Worm (Caenorhabditis elegans) whole organism, young adult: ENCODE data around the gene acer-1.
A peak's percentile ranks its signal among the peaks of the same experiment; 100 is the strongest.

Experiments used
- C06A6.2 ChIP-seq: fragments of 200-800 bp; sonication (Bioruptor generic); conservative IDR thresholded peaks from 2 replicates; pipeline ENCODE4 v1.3.6; 2022; ENCODE audit warnings: missing genetic modification characterization, missing compliant biosample characterization
- D2030.7 ChIP-seq: fragments of 200-800 bp; sonication (Bioruptor generic); IDR thresholded peaks from 2 replicates; pipeline ENCODE4 v1.3.6; 2022; ENCODE audit warnings: missing genetic modification reagents, missing genetic modification characterization, missing compliant biosample characterization
- K11D2.4 ChIP-seq: fragments of 200-800 bp; sonication (Bioruptor generic); IDR thresholded peaks from 2 replicates; pipeline ENCODE4 v1.3.6; 2022; ENCODE audit warnings: missing genetic modification reagents, missing genetic modification characterization, missing compliant biosample characterization
- K12H6.12 ChIP-seq: fragments of 200-800 bp; sonication (Bioruptor generic); optimal IDR thresholded peaks from 2 replicates; lab custom pipeline; 2018; ENCODE audit warnings: mild to moderate bottlenecking, missing genetic modification characterization, missing compliant biosample characterization
- Y53F4B.3 ChIP-seq: fragments of 200-800 bp; sonication (Bioruptor generic); IDR thresholded peaks from 2 replicates; pipeline ENCODE4 v1.3.6; 2022; ENCODE audit warnings: missing genetic modification reagents, missing genetic modification characterization, missing compliant biosample characterization
- Y79H2A.3 ChIP-seq: fragments of 200-800 bp; sonication (Bioruptor generic); conservative IDR thresholded peaks from 2 replicates; pipeline ENCODE4 v1.3.6; 2022; ENCODE audit warnings: missing genetic modification reagents, missing genetic modification characterization, missing compliant biosample characterization
- Y95B8A.8 ChIP-seq: fragments of 200-800 bp; sonication (Bioruptor generic); IDR thresholded peaks from 2 replicates; pipeline ENCODE4 v1.3.6; 2022; ENCODE audit warnings: missing genetic modification reagents, missing genetic modification characterization, missing compliant biosample characterization
- aptf-2 ChIP-seq: fragments of 200-800 bp; sonication (Bioruptor generic); conservative IDR thresholded peaks from 2 replicates; pipeline ENCODE4 v1.3.6; 2022; ENCODE audit warnings: missing genetic modification reagents, missing genetic modification characterization, missing compliant biosample characterization
- athp-1 ChIP-seq: sonication (generic microtip); optimal IDR thresholded peaks from 2 replicates; lab custom pipeline; 2017; ENCODE audit warnings: mild to moderate bottlenecking, missing genetic modification characterization, missing compliant biosample characterization
- bed-1 ChIP-seq: fragments of 200-800 bp; sonication (Bioruptor generic); IDR thresholded peaks from 2 replicates; pipeline ENCODE4 v1.3.6; 2022; ENCODE audit warnings: missing genetic modification reagents, missing genetic modification characterization, missing compliant biosample characterization
- ccch-3 ChIP-seq: fragments of 200-800 bp; sonication (Bioruptor generic); optimal IDR thresholded peaks from 2 replicates; lab custom pipeline; 2018; ENCODE audit warnings: mild to moderate bottlenecking, missing genetic modification characterization, missing compliant biosample characterization
- cebp-2 ChIP-seq: fragments of 200-800 bp; sonication (Bioruptor generic); IDR thresholded peaks from 2 replicates; pipeline ENCODE4 v1.3.6; 2022; ENCODE audit warnings: missing genetic modification characterization, missing compliant biosample characterization
- ceh-79 ChIP-seq: sonication (generic microtip); optimal IDR thresholded peaks from 2 replicates; lab custom pipeline; 2017; ENCODE audit warnings: mild to moderate bottlenecking, missing genetic modification characterization, missing compliant biosample characterization
- die-1 ChIP-seq: sonication (generic microtip); optimal IDR thresholded peaks from 2 replicates; lab custom pipeline; 2016; ENCODE audit warnings: missing genotype, mild to moderate bottlenecking, missing genetic modification characterization, missing compliant biosample characterization
- dox-1 ChIP-seq: fragments of 200-800 bp; sonication (Bioruptor generic); IDR thresholded peaks from 2 replicates; pipeline ENCODE4 v1.3.6; 2022; ENCODE audit warnings: missing genetic modification reagents, missing genetic modification characterization, missing compliant biosample characterization
- dpl-1 ChIP-seq: fragments of 150-350 bp; optimal IDR thresholded peaks from 2 replicates; lab custom pipeline; 2014; ENCODE audit warnings: missing biosample characterization, missing genetic modification reagents, missing genetic modification characterization
- fkh-3 ChIP-seq: sonication (generic microtip); optimal IDR thresholded peaks from 2 replicates; lab custom pipeline; 2016; ENCODE audit warnings: mild to moderate bottlenecking, missing genetic modification characterization, missing compliant biosample characterization
- him-1 ChIP-seq: sonication (generic microtip); optimal IDR thresholded peaks from 2 replicates; lab custom pipeline; 2016; ENCODE audit warnings: missing genotype, missing genetic modification reagents, missing genetic modification characterization, missing compliant biosample characterization
- hmg-1.2 ChIP-seq: fragments of 200-800 bp; sonication (Bioruptor generic); IDR thresholded peaks from 2 replicates; pipeline ENCODE4 v1.3.6; 2022; ENCODE audit warnings: missing genetic modification reagents, missing genetic modification characterization, missing compliant biosample characterization
- hrde-1 ChIP-seq: sonication (generic microtip); optimal IDR thresholded peaks from 2 replicates; lab custom pipeline; 2016; ENCODE audit warnings: missing genetic modification characterization, mild to moderate bottlenecking, missing compliant biosample characterization, moderate library complexity, missing genotype, missing genetic modification reagents, borderline replicate concordance
- let-526 ChIP-seq: fragments of 200-800 bp; sonication (Bioruptor generic); IDR thresholded peaks from 2 replicates; pipeline ENCODE4 v1.3.6; 2022; ENCODE audit warnings: missing genetic modification reagents, missing genetic modification characterization, missing compliant biosample characterization
- lin-26 ChIP-seq: fragments of 200-800 bp; sonication (Bioruptor generic); IDR thresholded peaks from 2 replicates; pipeline ENCODE4 v1.3.6; 2022; ENCODE audit warnings: missing genetic modification reagents, missing genetic modification characterization, missing compliant biosample characterization
- lin-35 ChIP-seq, 3 experiments: fragments of 150-350 bp in 2 of 3; sonication (generic microtip) in 1 of 3; optimal IDR thresholded peaks; 2 replicates each; lab custom pipeline; 2014 to 2018; ENCODE audit warnings: missing biosample characterization in 3 of 3, missing genetic modification characterization in 3 of 3, missing genetic modification reagents in 3 of 3
- lin-40 ChIP-seq: sonication (generic microtip); optimal IDR thresholded peaks from 2 replicates; lab custom pipeline; 2016; ENCODE audit warnings: missing genetic modification characterization, mild to moderate bottlenecking, missing compliant biosample characterization, missing genotype, missing genetic modification reagents
- lsl-1 ChIP-seq: fragments of 200-800 bp; sonication (Bioruptor generic); optimal IDR thresholded peaks from 2 replicates; lab custom pipeline; 2018; ENCODE audit warnings: mild to moderate bottlenecking, missing genetic modification characterization, moderate library complexity, missing compliant biosample characterization
- mcd-1 ChIP-seq: fragments of 200-800 bp; sonication (Bioruptor generic); IDR thresholded peaks from 2 replicates; pipeline ENCODE4 v1.3.6; 2022; ENCODE audit warnings: missing genetic modification reagents, missing genetic modification characterization, missing compliant biosample characterization
- nfyb-1 ChIP-seq: fragments of 200-800 bp; sonication (Bioruptor generic); IDR thresholded peaks from 2 replicates; pipeline ENCODE4 v1.3.6; 2022; ENCODE audit warnings: missing genetic modification reagents, missing genetic modification characterization, missing compliant biosample characterization
- nhr-27 ChIP-seq: fragments of 200-800 bp; sonication (Bioruptor generic); optimal IDR thresholded peaks from 2 replicates; lab custom pipeline; 2018; ENCODE audit warnings: mild to moderate bottlenecking, missing genetic modification characterization, moderate library complexity, missing compliant biosample characterization
- nhr-80 ChIP-seq: sonication (generic microtip); optimal IDR thresholded peaks from 2 replicates; lab custom pipeline; 2016; ENCODE audit warnings: missing genetic modification characterization, missing compliant biosample characterization
- pbrm-1 ChIP-seq: fragments of 200-800 bp; sonication (Bioruptor generic); IDR thresholded peaks from 2 replicates; pipeline ENCODE4 v1.3.6; 2022; ENCODE audit warnings: missing genetic modification reagents, missing genetic modification characterization, missing compliant biosample characterization
- rcor-1 ChIP-seq: fragments of 200-800 bp; sonication (Bioruptor generic); IDR thresholded peaks from 2 replicates; pipeline ENCODE4 v1.3.6; 2022; ENCODE audit warnings: missing genetic modification reagents, missing genetic modification characterization, missing compliant biosample characterization
- rec-8 ChIP-seq, 2 experiments: sonication (generic microtip); optimal IDR thresholded peaks; 2 replicates each; lab custom pipeline; 2016; ENCODE audit warnings: mild to moderate bottlenecking in 2 of 2, missing genetic modification characterization in 2 of 2, missing genetic modification reagents in 2 of 2, missing genotype in 2 of 2, missing biosample characterization in 1 of 2, missing compliant biosample characterization in 1 of 2, moderate library complexity in 1 of 2
- rpc-1 ChIP-seq, 2 experiments: fragments of 150-350 bp in 1 of 2; sonication (generic microtip) in 1 of 2; optimal IDR thresholded peaks; 2 replicates each; lab custom pipeline; 2014 to 2018; ENCODE audit warnings: missing biosample characterization in 1 of 2, missing genetic modification characterization in 1 of 2, missing genetic modification reagents in 1 of 2, missing genotype in 1 of 2
- snpc-4 ChIP-seq, 5 experiments: fragments of 150-350 bp in 1 of 5; sonication (generic microtip) in 4 of 5; optimal IDR thresholded peaks; 2 replicates each; lab custom pipeline; 2014 to 2018; ENCODE audit warnings: missing genetic modification characterization in 5 of 5, missing biosample characterization in 3 of 5, antibody characterized with exemption in 2 of 5, mild to moderate bottlenecking in 2 of 5, missing compliant biosample characterization in 2 of 5, missing genotype in 2 of 5, moderate library complexity in 2 of 5, missing genetic modification reagents in 1 of 5
- somi-1 ChIP-seq: fragments of 200-800 bp; sonication (Bioruptor generic); optimal IDR thresholded peaks from 2 replicates; lab custom pipeline; 2018; ENCODE audit warnings: mild to moderate bottlenecking, missing genetic modification characterization, missing compliant biosample characterization
- tbp1 ChIP-seq: fragments of 200-800 bp; sonication (Bioruptor generic); optimal IDR thresholded peaks from 2 replicates; lab custom pipeline; 2018; ENCODE audit warnings: mild to moderate bottlenecking, missing genetic modification characterization, missing compliant biosample characterization
- tbx-9 ChIP-seq: sonication (generic microtip); optimal IDR thresholded peaks from 2 replicates; lab custom pipeline; 2016; ENCODE audit warnings: borderline replicate concordance, missing genetic modification characterization, inconsistent platforms, missing compliant biosample characterization
- tlf-1 ChIP-seq: fragments of 200-800 bp; sonication (Bioruptor generic); optimal IDR thresholded peaks from 2 replicates; lab custom pipeline; 2018; ENCODE audit warnings: mild to moderate bottlenecking, missing genetic modification characterization, missing compliant biosample characterization
- xnd-1 ChIP-seq: sonication (generic microtip); optimal IDR thresholded peaks from 2 replicates; lab custom pipeline; 2016; ENCODE audit warnings: missing genotype, missing genetic modification reagents, missing genetic modification characterization, missing compliant biosample characterization
- zfh-2 ChIP-seq: fragments of 200-800 bp; sonication (Bioruptor generic); conservative IDR thresholded peaks from 2 replicates; pipeline ENCODE4 v1.3.6; 2022; ENCODE audit warnings: missing genetic modification reagents, missing genetic modification characterization, missing compliant biosample characterization
- ztf-18 ChIP-seq: sonication (generic microtip); optimal IDR thresholded peaks from 2 replicates; lab custom pipeline; 2016; ENCODE audit warnings: missing genotype, mild to moderate bottlenecking, missing genetic modification characterization, missing compliant biosample characterization
- ztf-28 ChIP-seq: fragments of 200-800 bp; sonication (Bioruptor generic); IDR thresholded peaks from 2 replicates; pipeline ENCODE4 v1.3.6; 2022; ENCODE audit warnings: missing genetic modification reagents, missing genetic modification characterization, missing compliant biosample characterization
- ztf-3 ChIP-seq: fragments of 200-800 bp; sonication (Bioruptor generic); optimal IDR thresholded peaks from 2 replicates; lab custom pipeline; 2018; ENCODE audit warnings: mild to moderate bottlenecking, missing genetic modification characterization, missing compliant biosample characterization

The acer-1 gene

ce11 chrII:6858835-6859234 is 31.4 kb downstream of the acer-1 start:
- TF ChIP-seq mcd-1 (no peak), lin-35 (GFP tag; optimal IDR thresholded peaks at IDR 0.05; lab: Kevin White, UChicago) (peak in 1 of 3 experiments; percentile 11), rcor-1 (GFP tag; lab: Robert Waterston, UW) (no peak), nhr-80 (tag; lab: Kevin White, UChicago) (peak; percentile 61), ceh-79 (tag; lab: Kevin White, UChicago) (no peak), rpc-1 (optimal IDR thresholded peaks at IDR 0.05; lab: Kevin White, UChicago) (no peak), rpc-1 (tag; optimal IDR thresholded peaks at IDR 0.05; lab: Kevin White, UChicago) (no peak), somi-1 (GFP tag; lab: Kevin White, UChicago) (no peak), D2030.7 (GFP tag; lab: Robert Waterston, UW) (no peak), hrde-1 (tag; lab: Kevin White, UChicago) (no peak), Y79H2A.3 (no peak), dpl-1 (no peak), tbp1 (peak; percentile 16), C06A6.2 (no peak), dox-1 (GFP tag; lab: Robert Waterston, UW) (no peak), fkh-3 (no peak), xnd-1 (no peak), ztf-3 (GFP tag; lab: Kevin White, UChicago) (no peak), ztf-18 (tag; lab: Kevin White, UChicago) (peak; percentile 11), him-1 (no peak), zfh-2 (no peak), ccch-3 (GFP tag; lab: Kevin White, UChicago) (no peak), tlf-1 (GFP tag; lab: Kevin White, UChicago) (no peak), snpc-4 (GFP tag; optimal IDR thresholded peaks at IDR 0.05; lab: Kevin White, UChicago) (no peak), snpc-4 (tag; optimal IDR thresholded peaks at IDR 0.05; lab: Kevin White, UChicago) (peak in 1 of 4 experiments; percentile 1), hmg-1.2 (GFP tag; lab: Robert Waterston, UW) (peak; percentile 84; the same call in 1 of the 2 replicates)

DNA sequence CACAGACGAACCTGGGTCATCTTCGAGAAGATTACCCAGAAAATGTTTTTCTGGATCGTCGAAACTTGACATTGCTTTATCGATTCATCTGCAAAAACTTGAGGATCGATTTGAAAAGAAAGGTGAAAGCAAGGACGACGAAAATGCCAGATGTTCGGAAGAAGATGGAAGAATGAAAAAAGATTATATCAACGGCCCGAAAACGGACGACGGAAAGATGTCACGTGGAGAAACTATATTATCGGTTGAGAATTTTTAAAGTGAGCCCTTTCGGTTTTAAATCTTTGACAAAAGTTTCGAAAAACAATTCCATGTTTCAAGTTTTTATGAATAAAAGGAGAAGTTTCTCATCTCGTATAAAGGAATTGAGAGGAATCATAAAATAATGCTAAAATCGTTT is 32.0 kb downstream of the acer-1 start, which contains the start of gene dnj-5:
Gene dnj-5, minus strand, starts transcription at position 101 of the 400 bp plus-strand sequence.
- TF ChIP-seq ztf-28 (GFP tag; lab: Robert Waterston, UW) = no peak

ce11 chrII:6853059-6853466 is 37.1 kb downstream of the acer-1 start:
- peak; percentile 46; the same call in 1 of the 2 replicates for TF ChIP-seq D2030.7 (GFP tag; lab: Robert Waterston, UW)
- peak; percentile 83 for TF ChIP-seq pbrm-1 (GFP tag; lab: Robert Waterston, UW)
- no peak for TF ChIP-seq Y53F4B.3 (GFP tag; lab: Robert Waterston, UW)
- TF ChIP-seq rcor-1 (GFP tag; lab: Robert Waterston, UW) = peak; percentile 72
- TF ChIP-seq ztf-3 (GFP tag; lab: Kevin White, UChicago) = no peak
- TF ChIP-seq nfyb-1 (GFP tag; lab: Robert Waterston, UW) = peak; percentile 61
- TF ChIP-seq C06A6.2 = no peak
- no peak for TF ChIP-seq tbx-9 (tag; lab: Kevin White, UChicago)
- peak; percentile 54 for TF ChIP-seq somi-1 (GFP tag; lab: Kevin White, UChicago)
- peak; percentile 71; the same call in 1 of the 2 replicates for TF ChIP-seq K11D2.4
- peak; percentile 61 for TF ChIP-seq die-1
- TF ChIP-seq lin-40 = peak; percentile 69
- peak; percentile 93 for TF ChIP-seq tbp1
- no peak for TF ChIP-seq ceh-79 (tag; lab: Kevin White, UChicago)
- no peak for TF ChIP-seq bed-1 (GFP tag; lab: Robert Waterston, UW)
- no peak for TF ChIP-seq cebp-2 (GFP tag; lab: Robert Waterston, UW)
- TF ChIP-seq athp-1 (tag; lab: Kevin White, UChicago) = peak; percentile 51
- peak; percentile 10 to 26 for TF ChIP-seq rec-8 (tag; optimal IDR thresholded peaks at IDR 0.05; lab: Kevin White, UChicago)
- TF ChIP-seq lsl-1 (GFP tag; lab: Kevin White, UChicago) = peak; percentile 48
- no peak for TF ChIP-seq aptf-2 (GFP tag; lab: Robert Waterston, UW)
- TF ChIP-seq K12H6.12 = peak; percentile 69
- TF ChIP-seq lin-35 (GFP tag; optimal IDR thresholded peaks at IDR 0.05; lab: Kevin White, UChicago) = peak in 1 of 3 experiments; percentile 33
- 0 out of 2 replicates have a peak, but pooled peaks have one; percentile 25 for TF ChIP-seq Y79H2A.3
- peak; percentile 75 for TF ChIP-seq lin-26 (GFP tag; lab: Robert Waterston, UW)
- TF ChIP-seq ztf-18 (tag; lab: Kevin White, UChicago) = peak; percentile 51
- TF ChIP-seq nhr-80 (tag; lab: Kevin White, UChicago) = peak; percentile 25
- no peak for TF ChIP-seq nhr-27 (tag; lab: Kevin White, UChicago)
- peak; percentile 88 for TF ChIP-seq dox-1 (GFP tag; lab: Robert Waterston, UW)
- TF ChIP-seq let-526 (GFP tag; lab: Robert Waterston, UW) = no peak
- TF ChIP-seq Y95B8A.8 = no peak
